Worm (Caenorhabditis elegans) whole organism, mixed stage, embryonic: ENCODE measurements around the gene R11H6.4.
A peak's percentile ranks its signal among the peaks of the same experiment; 100 is the strongest.

Source experiments
- M03D4.4 ChIP-seq: sonication (generic microtip); optimal IDR thresholded peaks from 2 replicates; lab custom pipeline; 2017; ENCODE audit warnings: mild to moderate bottlenecking, missing genetic modification characterization, missing compliant biosample characterization
- bed-3 ChIP-seq: fragments of 200-800 bp; sonication (Bioruptor generic); optimal IDR thresholded peaks from 3 replicates; lab custom pipeline; 2018; ENCODE audit warnings: mild to moderate bottlenecking, missing genetic modification characterization, moderate library complexity, missing compliant biosample characterization
- blmp-1 ChIP-seq: fragments of 150-350 bp; optimal IDR thresholded peaks from 2 replicates; lab custom pipeline; 2014; ENCODE audit warnings: missing biosample characterization, missing genetic modification characterization
- ceh-39 ChIP-seq: fragments of 150-350 bp; optimal IDR thresholded peaks from 2 replicates; lab custom pipeline; 2014; ENCODE audit warnings: missing biosample characterization, missing genetic modification characterization
- ceh-43 ChIP-seq: fragments of 200-800 bp; sonication (Bioruptor generic); optimal IDR thresholded peaks from 2 replicates; lab custom pipeline; 2018; ENCODE audit warnings: mild to moderate bottlenecking, missing genetic modification characterization, moderate library complexity, missing compliant biosample characterization
- ceh-83 ChIP-seq: fragments of 200-800 bp; sonication (Bioruptor generic); optimal IDR thresholded peaks from 2 replicates; lab custom pipeline; 2018; ENCODE audit warnings: mild to moderate bottlenecking, missing genetic modification characterization, missing compliant biosample characterization
- ces-1 ChIP-seq: fragments of 150-350 bp; optimal IDR thresholded peaks from 2 replicates; lab custom pipeline; 2014; ENCODE audit warnings: missing biosample characterization, missing genetic modification reagents, missing genetic modification characterization
- cnd-1 ChIP-seq: fragments of 200-800 bp; sonication (Bioruptor generic); optimal IDR thresholded peaks from 2 replicates; lab custom pipeline; 2018; ENCODE audit warnings: mild to moderate bottlenecking, missing genetic modification characterization, missing compliant biosample characterization
- drap-1 ChIP-seq: fragments of 200-800 bp; sonication (Bioruptor generic); optimal IDR thresholded peaks from 3 replicates; lab custom pipeline; 2018; ENCODE audit warnings: mild to moderate bottlenecking, missing genetic modification characterization, missing compliant biosample characterization
- elt-1 ChIP-seq: sonication (generic microtip); optimal IDR thresholded peaks from 2 replicates; lab custom pipeline; 2017; ENCODE audit warnings: missing genetic modification characterization, mild to moderate bottlenecking, missing compliant biosample characterization, antibody characterized with exemption, moderate library complexity, borderline replicate concordance; ENCODE audit not compliant: insufficient read depth
- elt-3 ChIP-seq: fragments of 150-350 bp; optimal IDR thresholded peaks from 2 replicates; lab custom pipeline; 2014; ENCODE audit warnings: missing biosample characterization, missing genetic modification characterization
- flh-1 ChIP-seq: fragments of 200-800 bp; sonication (Bioruptor generic); optimal IDR thresholded peaks from 2 replicates; lab custom pipeline; 2018; ENCODE audit warnings: mild to moderate bottlenecking, missing genetic modification characterization, moderate library complexity, missing compliant biosample characterization
- ham-2 ChIP-seq: fragments of 200-800 bp; sonication (Bioruptor generic); optimal IDR thresholded peaks from 2 replicates; lab custom pipeline; 2018; ENCODE audit warnings: mild to moderate bottlenecking, missing genetic modification characterization, missing compliant biosample characterization
- hlh-1 ChIP-seq: fragments of 150-350 bp; optimal IDR thresholded peaks from 2 replicates; lab custom pipeline; 2014; ENCODE audit warnings: missing biosample characterization, missing genetic modification reagents, missing genetic modification characterization
- lin-13 ChIP-seq: fragments of 150-350 bp; optimal IDR thresholded peaks from 2 replicates; lab custom pipeline; 2014; ENCODE audit warnings: missing biosample characterization, missing genetic modification characterization
- lin-32 ChIP-seq: fragments of 200-800 bp; sonication (Bioruptor generic); optimal IDR thresholded peaks from 2 replicates; lab custom pipeline; 2018; ENCODE audit warnings: mild to moderate bottlenecking, missing genetic modification characterization, missing compliant biosample characterization
- lsy-2 ChIP-seq: fragments of 150-350 bp; optimal IDR thresholded peaks from 2 replicates; lab custom pipeline; 2014; ENCODE audit warnings: missing biosample characterization, missing genetic modification characterization
- mab-5 ChIP-seq: fragments of 150-350 bp; optimal IDR thresholded peaks from 2 replicates; lab custom pipeline; 2014; ENCODE audit warnings: missing biosample characterization, missing genetic modification characterization
- mep-1 ChIP-seq: fragments of 150-350 bp; optimal IDR thresholded peaks from 2 replicates; lab custom pipeline; 2017; ENCODE audit warnings: missing biosample characterization, missing genetic modification reagents, missing genetic modification characterization, inconsistent platforms
- mls-2 ChIP-seq: sonication (generic microtip); optimal IDR thresholded peaks from 2 replicates; lab custom pipeline; 2016; ENCODE audit warnings: mild to moderate bottlenecking, missing genetic modification characterization, moderate library complexity, missing compliant biosample characterization
- nhr-12 ChIP-seq: fragments of 150-350 bp; optimal IDR thresholded peaks from 2 replicates; lab custom pipeline; 2014; ENCODE audit warnings: missing biosample characterization, missing genetic modification characterization
- nhr-237 ChIP-seq: fragments of 150-350 bp; optimal IDR thresholded peaks from 2 replicates; lab custom pipeline; 2014; ENCODE audit warnings: missing biosample characterization, missing genetic modification characterization
- nhr-76 ChIP-seq: sonication (generic microtip); optimal IDR thresholded peaks from 2 replicates; lab custom pipeline; 2017; ENCODE audit warnings: missing biosample characterization, missing genetic modification characterization
- pha-4 ChIP-seq: fragments of 150-350 bp; optimal IDR thresholded peaks from 2 replicates; lab custom pipeline; 2018; ENCODE audit warnings: missing biosample characterization, missing genetic modification reagents, missing genetic modification characterization
- sem-2 ChIP-seq: fragments of 200-800 bp; sonication (Bioruptor generic); optimal IDR thresholded peaks from 2 replicates; lab custom pipeline; 2018; ENCODE audit warnings: mild to moderate bottlenecking, missing genetic modification characterization, missing compliant biosample characterization
- snpc-4 ChIP-seq: fragments of 150-350 bp; optimal IDR thresholded peaks from 2 replicates; lab custom pipeline; 2014; ENCODE audit warnings: missing biosample characterization, missing genetic modification characterization
- sptf-1 ChIP-seq: sonication (generic microtip); optimal IDR thresholded peaks from 2 replicates; lab custom pipeline; 2017; ENCODE audit warnings: mild to moderate bottlenecking, missing genetic modification characterization, moderate library complexity, missing compliant biosample characterization
- unc-120 ChIP-seq: sonication (generic microtip); optimal IDR thresholded peaks from 2 replicates; lab custom pipeline; 2017; ENCODE audit warnings: missing genetic modification characterization, missing compliant biosample characterization; ENCODE audit not compliant: poor library complexity, severe bottlenecking
- unc-39 ChIP-seq: fragments of 150-350 bp; optimal IDR thresholded peaks from 2 replicates; lab custom pipeline; 2014; ENCODE audit warnings: missing biosample characterization, missing genetic modification characterization
- unc-62 ChIP-seq: fragments of 150-350 bp; optimal IDR thresholded peaks from 2 replicates; lab custom pipeline; 2014; ENCODE audit warnings: missing biosample characterization, missing genetic modification reagents, missing genetic modification characterization
- zip-8 ChIP-seq: fragments of 150-350 bp; optimal IDR thresholded peaks from 2 replicates; lab custom pipeline; 2014; ENCODE audit warnings: missing biosample characterization, missing genetic modification characterization
- ztf-11 ChIP-seq: fragments of 150-350 bp; optimal IDR thresholded peaks from 2 replicates; lab custom pipeline; 2014; ENCODE audit warnings: missing biosample characterization, missing genetic modification characterization

The R11H6.4 gene

DNA sequence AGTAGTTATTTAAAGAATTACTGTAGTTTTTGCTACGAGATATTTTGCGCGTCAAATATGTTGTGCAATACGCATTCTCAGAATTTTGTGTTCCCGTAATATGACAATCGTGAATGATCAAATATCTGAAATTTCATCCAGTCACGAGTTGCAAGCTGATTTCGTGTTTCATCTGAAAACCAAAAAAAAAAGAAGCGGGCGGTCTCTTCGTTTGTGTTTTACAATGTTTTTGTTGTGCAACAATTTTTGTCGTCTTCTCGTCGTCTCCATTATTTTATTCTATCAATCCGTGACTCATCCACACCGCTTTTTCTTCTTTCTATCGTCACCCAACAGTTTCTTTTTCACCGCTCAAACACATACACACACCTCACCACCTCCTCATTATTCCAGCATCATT, at the start of gene R11H6.4:
TSS of gene R11H6.4 (plus strand) at position 301 of the 400 bp plus-strand sequence.
- no peak for TF ChIP-seq ztf-11 (tag; lab: Kevin White, UChicago)
- no peak for TF ChIP-seq flh-1 (GFP tag; lab: Kevin White, UChicago)
- no peak for TF ChIP-seq bed-3
- TF ChIP-seq sptf-1 (tag; lab: Kevin White, UChicago): no peak
- no peak for TF ChIP-seq blmp-1 (tag; lab: Kevin White, UChicago)
- TF ChIP-seq nhr-76 (tag; lab: Kevin White, UChicago): no peak
- TF ChIP-seq ces-1 (GFP tag; lab: Kevin White, UChicago): no peak
- no peak for TF ChIP-seq lin-13
- no peak for TF ChIP-seq nhr-12 (tag; lab: Kevin White, UChicago)
- TF ChIP-seq unc-62: no peak
- no peak for TF ChIP-seq hlh-1 (tag; lab: Kevin White, UChicago)
- TF ChIP-seq pha-4 (tag; lab: Kevin White, UChicago): no peak

DNA sequence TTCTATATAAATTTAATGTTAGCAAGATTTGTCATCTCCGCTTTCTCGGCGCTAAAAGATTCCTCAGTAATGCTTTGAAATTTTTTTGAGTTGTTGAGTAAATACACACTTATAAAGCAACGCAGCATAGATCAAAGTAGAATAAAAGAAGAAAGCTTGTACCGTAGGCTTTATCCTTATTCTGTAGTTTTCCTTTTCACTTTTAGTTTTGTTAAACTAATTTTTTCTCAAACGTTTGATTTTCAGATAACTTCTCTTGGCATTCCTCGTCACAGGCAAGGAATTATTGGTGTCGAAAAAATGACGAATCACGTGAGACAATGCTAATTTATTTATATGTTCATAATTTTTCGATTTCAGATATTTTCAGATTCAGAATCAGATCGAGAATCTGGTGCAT, 47.2 kb upstream of the R11H6.4 start, which contains the start of gene C53A5.11:
TSS of gene C53A5.11 (plus strand) at position 301 of the 400 bp plus-strand sequence.
- no peak for TF ChIP-seq flh-1 (GFP tag; lab: Kevin White, UChicago)
- TF ChIP-seq sptf-1 (tag; lab: Kevin White, UChicago): no peak
- no peak for TF ChIP-seq lin-13
- no peak for TF ChIP-seq zip-8 (tag; lab: Kevin White, UChicago)
- TF ChIP-seq cnd-1 (tag; lab: Kevin White, UChicago): no peak
- no peak for TF ChIP-seq blmp-1 (tag; lab: Kevin White, UChicago)
- TF ChIP-seq ztf-11 (tag; lab: Kevin White, UChicago): no peak
- no peak for TF ChIP-seq unc-120 (tag; lab: Kevin White, UChicago)
- no peak for TF ChIP-seq hlh-1 (tag; lab: Kevin White, UChicago)
- TF ChIP-seq unc-62: no peak
- TF ChIP-seq ces-1 (GFP tag; lab: Kevin White, UChicago): no peak
- TF ChIP-seq ceh-43 (GFP tag; lab: Kevin White, UChicago): no peak
- no peak for TF ChIP-seq unc-39
- TF ChIP-seq ceh-39: no peak
- no peak for TF ChIP-seq ham-2 (GFP tag; lab: Kevin White, UChicago)

DNA sequence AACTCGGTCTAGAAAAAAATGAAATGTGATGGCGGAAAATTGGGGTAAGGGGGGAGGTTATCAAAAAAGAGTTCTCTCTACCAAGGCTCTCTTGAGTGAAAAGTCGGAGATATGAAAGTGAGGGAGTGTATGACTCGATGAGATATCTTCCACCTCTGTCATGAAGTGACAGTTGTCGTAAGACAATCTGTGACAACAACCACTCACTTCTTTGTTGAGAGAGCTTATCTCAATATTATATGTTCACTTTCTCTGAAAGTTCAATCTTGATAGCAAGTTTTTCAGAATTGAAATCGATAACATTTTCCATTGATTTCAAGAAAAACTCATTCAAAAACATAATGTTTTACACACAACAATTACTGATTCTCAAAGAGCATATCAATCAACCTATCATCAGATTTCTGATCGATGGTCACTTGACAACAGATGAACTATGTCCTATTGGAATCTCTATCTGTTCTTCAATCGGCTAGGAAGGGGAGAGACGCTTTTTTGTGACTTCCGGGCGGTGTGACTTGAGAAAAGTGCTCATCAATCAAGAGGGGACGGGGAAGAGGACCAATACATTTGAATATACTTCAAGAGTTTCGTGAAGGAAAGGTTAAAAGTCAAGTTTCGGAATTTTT, 32.9 kb upstream of the R11H6.4 start:
- TF ChIP-seq nhr-12 (tag; lab: Kevin White, UChicago): no peak
- no peak for TF ChIP-seq ceh-43 (GFP tag; lab: Kevin White, UChicago)
- no peak for TF ChIP-seq nhr-76 (tag; lab: Kevin White, UChicago)
- TF ChIP-seq hlh-1 (tag; lab: Kevin White, UChicago): peak; percentile 76
- TF ChIP-seq sem-2 (GFP tag; lab: Kevin White, UChicago): no peak
- TF ChIP-seq M03D4.4 (tag; lab: Kevin White, UChicago): no peak
- peak; percentile 10 for TF ChIP-seq unc-120 (tag; lab: Kevin White, UChicago)
- peak; percentile 79 for TF ChIP-seq unc-62
- TF ChIP-seq cnd-1 (tag; lab: Kevin White, UChicago): no peak
- TF ChIP-seq lin-32: no peak
- TF ChIP-seq ceh-83 (GFP tag; lab: Kevin White, UChicago): no peak
- TF ChIP-seq lsy-2 (tag; lab: Kevin White, UChicago): no peak
- no peak for TF ChIP-seq blmp-1 (tag; lab: Kevin White, UChicago)
- TF ChIP-seq unc-39: no peak
- TF ChIP-seq drap-1: no peak
- TF ChIP-seq mab-5 (tag; lab: Kevin White, UChicago): no peak
- TF ChIP-seq sptf-1 (tag; lab: Kevin White, UChicago): no peak
- no peak for TF ChIP-seq ham-2 (GFP tag; lab: Kevin White, UChicago)
- TF ChIP-seq lin-13: no peak
- TF ChIP-seq elt-3 (tag; lab: Kevin White, UChicago): no peak
- TF ChIP-seq flh-1 (GFP tag; lab: Kevin White, UChicago): no peak
- TF ChIP-seq ces-1 (GFP tag; lab: Kevin White, UChicago): no peak
- no peak for TF ChIP-seq mep-1 (tag; lab: Kevin White, UChicago)

DNA sequence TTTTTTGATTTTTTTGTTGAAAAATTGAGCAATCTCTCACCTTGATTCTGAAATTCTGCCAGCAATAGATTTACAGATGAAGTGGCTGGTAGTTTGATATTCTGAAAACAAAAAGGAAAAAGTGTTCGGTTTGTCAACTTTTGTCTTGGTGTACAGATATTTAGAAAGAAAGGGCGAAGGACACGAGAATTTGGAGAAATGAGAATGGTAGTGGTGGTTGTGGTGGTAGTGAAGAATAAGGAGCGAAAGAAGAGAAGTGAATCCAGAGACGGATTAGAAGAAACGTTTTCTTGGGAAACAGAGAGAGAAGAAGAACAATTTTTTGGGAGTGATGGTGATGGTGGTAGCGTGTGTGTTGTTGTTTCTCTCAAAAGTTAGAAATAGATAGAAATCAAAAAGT, 30.1 kb upstream of the R11H6.4 start, which contains the start of gene gar-3:
TSS of gene gar-3 (minus strand) at position 101 of the 400 bp plus-strand sequence.
- TF ChIP-seq snpc-4 (tag; lab: Kevin White, UChicago) (no peak), mab-5 (tag; lab: Kevin White, UChicago) (no peak), cnd-1 (tag; lab: Kevin White, UChicago) (no peak), lin-13 (no peak), elt-1 (tag; lab: Kevin White, UChicago) (no peak), ham-2 (GFP tag; lab: Kevin White, UChicago) (no peak), lin-32 (no peak), ceh-43 (GFP tag; lab: Kevin White, UChicago) (no peak), unc-62 (no peak), mls-2 (tag; lab: Kevin White, UChicago) (no peak), unc-120 (tag; lab: Kevin White, UChicago) (no peak), ceh-39 (no peak), nhr-76 (tag; lab: Kevin White, UChicago) (no peak), nhr-237 (tag; lab: Kevin White, UChicago) (no peak), ces-1 (GFP tag; lab: Kevin White, UChicago) (no peak), ztf-11 (tag; lab: Kevin White, UChicago) (no peak), sptf-1 (tag; lab: Kevin White, UChicago) (no peak), unc-39 (no peak), bed-3 (no peak), flh-1 (GFP tag; lab: Kevin White, UChicago) (no peak)
